Worm (Caenorhabditis elegans) whole organism, young adult: ENCODE measurements around the gene srbc-13.

Experiments
- lag-1 ChIP-seq: fragments of 200-800 bp; sonication (Bioruptor generic); IDR thresholded peaks from 2 replicates; pipeline ENCODE4 v1.3.6; 2022; ENCODE audit warnings: missing genetic modification reagents, missing genetic modification characterization, missing compliant biosample characterization
- unc-62 ChIP-seq: fragments of 150-350 bp; optimal IDR thresholded peaks from 2 replicates; lab custom pipeline; 2014; ENCODE audit warnings: missing biosample characterization, missing genetic modification reagents, missing genetic modification characterization

- TF ChIP-seq lag-1 (no peak), unc-62 (GFP tag; lab: Kevin White, UChicago) (no peak)
These were observed 1.4 kb downstream of the srbc-13 start for ce11 chrV:849042-849441.
